Fruit fly (Drosophila melanogaster) whole organism, adult: ENCODE measurements around the gene bru3.

Experiments used
- CG11617 ChIP-seq: fragments of 200-800 bp; sonication (Bioruptor generic); optimal IDR thresholded peaks from 2 replicates; lab custom pipeline; 2017; ENCODE audit warnings: mild to moderate bottlenecking, missing biosample characterization, missing genetic modification reagents, missing genetic modification characterization
- CG12768 ChIP-seq: fragments of 200-800 bp; sonication (Bioruptor generic); optimal IDR thresholded peaks from 2 replicates; lab custom pipeline; 2017; ENCODE audit warnings: missing biosample characterization, missing genetic modification characterization, mild to moderate bottlenecking, moderate library complexity, missing genetic modification reagents
- CG14711 ChIP-seq: fragments of 200-800 bp; sonication (Bioruptor generic); optimal IDR thresholded peaks from 2 replicates; lab custom pipeline; 2018; ENCODE audit warnings: missing biosample characterization, mild to moderate bottlenecking, missing genetic modification characterization, moderate library complexity
- CG1620 ChIP-seq: fragments of 200-800 bp; sonication (Bioruptor generic); optimal IDR thresholded peaks from 2 replicates; lab custom pipeline; 2016; ENCODE audit warnings: missing biosample characterization, missing genetic modification characterization
- CG33017 ChIP-seq: fragments of 200-800 bp; sonication (Bioruptor generic); optimal IDR thresholded peaks from 2 replicates; lab custom pipeline; 2018; ENCODE audit warnings: missing biosample characterization, mild to moderate bottlenecking, missing genetic modification characterization, moderate library complexity
- CG5204 ChIP-seq: fragments of 200-800 bp; sonication (Bioruptor generic); optimal IDR thresholded peaks from 2 replicates; lab custom pipeline; 2016; ENCODE audit warnings: missing biosample characterization, missing genetic modification characterization
- CG7045 ChIP-seq: fragments of 200-800 bp; sonication (Bioruptor generic); optimal IDR thresholded peaks from 2 replicates; lab custom pipeline; 2017; ENCODE audit warnings: missing biosample characterization, mild to moderate bottlenecking, missing genetic modification characterization
- CG7101 ChIP-seq: fragments of 200-800 bp; sonication (Bioruptor generic); optimal IDR thresholded peaks from 2 replicates; lab custom pipeline; 2018; ENCODE audit warnings: missing biosample characterization, mild to moderate bottlenecking, missing genetic modification characterization, moderate library complexity
- Clk ChIP-seq: fragments of 200-800 bp; sonication (Bioruptor generic); optimal IDR thresholded peaks from 2 replicates; lab custom pipeline; 2017; ENCODE audit warnings: missing biosample characterization, missing genetic modification characterization
- Crg-1 ChIP-seq: fragments of 200-800 bp; sonication (Bioruptor generic); optimal IDR thresholded peaks from 2 replicates; lab custom pipeline; 2016; ENCODE audit warnings: missing biosample characterization, missing genetic modification characterization
- Hr96 ChIP-seq: fragments of 200-800 bp; sonication (Bioruptor generic); optimal IDR thresholded peaks from 2 replicates; lab custom pipeline; 2016; ENCODE audit warnings: missing biosample characterization, missing genetic modification characterization
- Mnt ChIP-seq: fragments of 200-800 bp; sonication (Bioruptor generic); optimal IDR thresholded peaks from 2 replicates; lab custom pipeline; 2016; ENCODE audit warnings: missing biosample characterization, mild to moderate bottlenecking, missing genetic modification characterization
- bab1 ChIP-seq: fragments of 200-800 bp; sonication (Bioruptor generic); optimal IDR thresholded peaks from 3 replicates; lab custom pipeline; 2019; ENCODE audit warnings: missing biosample characterization, mild to moderate bottlenecking, missing genetic modification characterization, moderate library complexity
- cic ChIP-seq: fragments of 200-800 bp; sonication (Bioruptor generic); optimal IDR thresholded peaks from 2 replicates; lab custom pipeline; 2017; ENCODE audit warnings: missing biosample characterization, mild to moderate bottlenecking, missing genetic modification characterization, moderate library complexity
- cnc ChIP-seq, 2 experiments: fragments of >200 bp; optimal IDR thresholded peaks; 2 replicates each; lab custom pipeline; 2017
- kay ChIP-seq: fragments of 200-800 bp; sonication (Bioruptor generic); peaks from one replicate; lab custom pipeline; 2016; ENCODE audit warnings: missing biosample characterization, missing genetic modification characterization, borderline replicate concordance
- ovo ChIP-seq: fragments of 200-800 bp; sonication (Bioruptor generic); optimal IDR thresholded peaks from 2 replicates; lab custom pipeline; 2016; ENCODE audit warnings: missing biosample characterization, missing genetic modification characterization
- pad ChIP-seq: fragments of 200-800 bp; sonication (Bioruptor generic); optimal IDR thresholded peaks from 3 replicates; lab custom pipeline; 2017; ENCODE audit warnings: missing biosample characterization, missing genetic modification characterization, mild to moderate bottlenecking, moderate library complexity, missing genetic modification reagents
- tj ChIP-seq: fragments of 200-800 bp; sonication (Bioruptor generic); optimal IDR thresholded peaks from 3 replicates; lab custom pipeline; 2017; ENCODE audit warnings: missing biosample characterization, mild to moderate bottlenecking, missing genetic modification characterization, moderate library complexity
- toe ChIP-seq: fragments of 200-800 bp; sonication (Bioruptor generic); optimal IDR thresholded peaks from 2 replicates; lab custom pipeline; 2016; ENCODE audit warnings: missing biosample characterization, missing genetic modification characterization

The bru3 gene

dm6 chr3L:13476566-13477452, 326.4 kb downstream of the bru3 start:
- TF ChIP-seq Crg-1 (GFP tag; lab: Kevin White, UChicago) (peak; percentile 10), cic (GFP tag; lab: Kevin White, UChicago) (peak; percentile 26), CG12768 (GFP tag; lab: Kevin White, UChicago) (peak; percentile 79), Hr96 (GFP tag; lab: Kevin White, UChicago) (peak; percentile 32), bab1 (peak; percentile 69), CG7045 (GFP tag; lab: Kevin White, UChicago) (peak; percentile 93), CG14711 (tag; lab: Kevin White, UChicago) (peak; percentile 69), CG5204 (GFP tag; lab: Kevin White, UChicago) (peak; percentile 81), CG11617 (GFP tag; lab: Kevin White, UChicago) (peak; percentile 88), kay (GFP tag; lab: Kevin White, UChicago) (peak; percentile 98), toe (GFP tag; lab: Kevin White, UChicago) (peak; percentile 57), Mnt (peak; percentile 50), Clk (GFP tag; lab: Kevin White, UChicago) (peak; percentile 75), CG33017 (tag; lab: Kevin White, UChicago) (peak; percentile 76), ovo (GFP tag; lab: Kevin White, UChicago) (no peak), tj (peak; percentile 73), pad (GFP tag; lab: Kevin White, UChicago) (peak; percentile 59), cnc (optimal IDR thresholded peaks at IDR 0.05; lab: Kevin White, UChicago) (no peak), CG1620 (GFP tag; lab: Kevin White, UChicago) (peak; percentile 52), CG7101 (peak; percentile 83)

DNA sequence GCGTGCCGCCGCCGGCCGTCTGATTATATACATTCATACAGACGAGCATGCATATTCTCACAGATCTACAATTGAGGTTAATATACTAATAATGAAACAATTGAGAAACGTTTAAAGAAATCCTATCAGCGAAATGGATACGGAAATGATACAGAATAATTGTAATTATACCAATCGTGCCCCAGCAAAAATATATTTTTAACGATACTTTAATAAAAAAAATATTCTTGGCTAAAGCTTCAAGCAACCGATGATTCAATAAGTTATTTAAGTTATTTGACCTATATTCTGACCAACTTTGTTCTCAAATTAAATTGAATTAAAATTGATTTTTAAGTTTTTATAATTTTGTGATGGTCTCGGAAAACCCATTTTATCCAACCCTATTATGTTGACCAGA, 327.1 kb downstream of the bru3 start:
- no peak for TF ChIP-seq CG12768 (GFP tag; lab: Kevin White, UChicago)
- no peak for TF ChIP-seq cnc (optimal IDR thresholded peaks at IDR 0.05; lab: Kevin White, UChicago)
- no peak for TF ChIP-seq tj

DNA sequence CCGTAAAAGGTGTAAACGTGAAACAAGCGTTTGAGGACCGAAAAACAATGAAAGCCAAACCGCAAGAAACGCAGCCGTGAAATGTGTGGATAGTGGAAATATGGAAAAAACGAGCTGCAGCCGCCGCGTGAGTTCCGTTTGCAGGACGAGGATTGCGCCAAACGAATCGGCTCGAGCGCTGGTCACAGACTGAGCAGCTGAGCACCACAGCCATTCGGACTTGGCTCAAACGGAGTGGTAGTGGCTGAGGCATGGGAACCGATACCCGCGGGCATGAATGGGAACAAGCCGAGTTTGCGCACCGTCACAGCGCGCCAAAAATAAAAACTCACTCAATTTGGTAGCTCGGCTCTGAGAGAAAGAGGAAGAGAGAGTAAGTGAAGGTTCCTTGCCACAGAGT, 328.6 kb downstream of the bru3 start, which contains the start of gene CG10089:
Gene CG10089 (minus strand): TSS at position 181 of the 400 bp plus-strand sequence.
- TF ChIP-seq CG7101 (no peak), CG7045 (GFP tag; lab: Kevin White, UChicago) (no peak), Hr96 (GFP tag; lab: Kevin White, UChicago) (no peak), toe (GFP tag; lab: Kevin White, UChicago) (no peak), Mnt (no peak), CG1620 (GFP tag; lab: Kevin White, UChicago) (no peak), CG14711 (tag; lab: Kevin White, UChicago) (no peak), tj (no peak), CG11617 (GFP tag; lab: Kevin White, UChicago) (no peak), bab1 (no peak), Crg-1 (GFP tag; lab: Kevin White, UChicago) (no peak), ovo (GFP tag; lab: Kevin White, UChicago) (no peak)
